Worm (Caenorhabditis elegans): ENCODE results near the gene C17C3.5.

Gene C17C3.5

DNA sequence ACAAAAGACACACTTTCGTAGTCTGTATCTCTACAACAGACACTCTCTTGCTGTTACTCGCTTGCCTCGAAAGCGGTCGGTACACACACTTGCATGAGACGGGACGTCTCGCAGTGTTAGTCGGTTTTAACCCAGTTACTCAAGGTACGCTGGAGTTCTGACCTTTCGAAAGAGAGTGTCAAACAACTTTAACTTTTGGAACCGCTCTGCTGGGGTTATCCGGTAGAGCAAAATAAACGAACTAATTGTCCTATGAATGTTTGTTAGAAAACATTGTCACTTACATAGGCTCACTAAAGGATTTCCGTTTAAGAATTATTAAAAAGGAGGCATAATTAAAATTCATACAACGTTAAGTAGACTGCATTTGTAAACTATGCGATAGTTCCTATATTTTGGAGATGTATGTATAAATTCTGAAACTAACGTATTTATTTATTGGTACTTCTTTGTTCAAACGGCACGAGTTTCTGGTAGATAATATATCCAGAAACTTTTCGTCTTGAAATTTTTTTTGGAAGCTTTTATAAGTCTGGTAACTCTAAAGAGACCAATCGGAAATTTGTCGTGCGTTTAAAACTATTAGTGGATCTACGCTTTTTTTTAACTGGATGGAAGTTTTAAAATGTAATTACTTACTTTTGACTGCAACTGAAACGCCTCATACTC, 8.0 kb upstream of the C17C3.5 start (continued):
- TF ChIP-seq chd-7 (tag; optimal IDR thresholded peaks at IDR 0.05): peak; percentile 97
- peak; percentile 77 for TF ChIP-seq ztf-18 (tag; optimal IDR thresholded peaks at IDR 0.05)
- peak; percentile 93 for TF ChIP-seq snpc-3.4 (tag; optimal IDR thresholded peaks at IDR 0.05)
- TF ChIP-seq F57A8.1 (GFP tag; optimal IDR thresholded peaks at IDR 0.05): peak; percentile 78
- peak; percentile 86 for TF ChIP-seq ztf-22 (GFP tag; optimal IDR thresholded peaks at IDR 0.05)
- TF ChIP-seq hlh-26 (GFP tag; conservative IDR thresholded peaks at IDR 0.05): no peak
- TF ChIP-seq ceh-27 (GFP tag; optimal IDR thresholded peaks at IDR 0.05): peak; percentile 98
- peak; percentile 95 for TF ChIP-seq K11D2.4 (GFP tag; IDR thresholded peaks at IDR 0.05)
- TF ChIP-seq dpl-1 (GFP tag; optimal IDR thresholded peaks at IDR 0.05): peak; percentile 53
- peak; percentile 44 for TF ChIP-seq sdz-38 (tag; optimal IDR thresholded peaks at IDR 0.05)
- TF ChIP-seq ceh-91 (GFP tag; IDR thresholded peaks at IDR 0.05): peak; percentile 48; the same call in 1 of the 2 replicates
- TF ChIP-seq die-1 (tag; optimal IDR thresholded peaks at IDR 0.05): peak; percentile 64
- TF ChIP-seq madf-8 (GFP tag; conservative IDR thresholded peaks at IDR 0.05): peak; percentile 49
- TF ChIP-seq D2030.7 (GFP tag; IDR thresholded peaks at IDR 0.05): peak; percentile 78
- TF ChIP-seq F37B4.10 (GFP tag; IDR thresholded peaks at IDR 0.05): peak; percentile 92; the same call in 1 of the 2 replicates
- peak; percentile 23 for TF ChIP-seq unc-62 (GFP tag; optimal IDR thresholded peaks at IDR 0.05)
- TF ChIP-seq snpc-1.3 (tag; optimal IDR thresholded peaks at IDR 0.05; ENCODE audit: insufficient read depth): peak; percentile 77
- peak; percentile 91 for TF ChIP-seq lin-26 (GFP tag; IDR thresholded peaks at IDR 0.05)
- peak; percentile 95 for TF ChIP-seq F10E7.11 (tag; optimal IDR thresholded peaks at IDR 0.05)
- peak; percentile 85 for TF ChIP-seq him-1 (tag; optimal IDR thresholded peaks at IDR 0.05)
- peak; percentile 97 for TF ChIP-seq dox-1 (GFP tag; IDR thresholded peaks at IDR 0.05)
- TF ChIP-seq attf-5 (GFP tag; optimal IDR thresholded peaks at IDR 0.05): peak; percentile 87
- TF ChIP-seq F52B5.7 (tag; optimal IDR thresholded peaks at IDR 0.05): peak; percentile 96
- peak; percentile 83; the same call in 1 of the 2 replicates for TF ChIP-seq cebp-2 (GFP tag; IDR thresholded peaks at IDR 0.05)
- TF ChIP-seq mel-28 (tag; optimal IDR thresholded peaks at IDR 0.05; ENCODE audit: borderline replicate concordance): peak; percentile 91
- peak; percentile 69 to 72 for TF ChIP-seq rec-8 (tag; optimal IDR thresholded peaks at IDR 0.05)
- peak; percentile 85 for TF ChIP-seq C17E4.6 (GFP tag; IDR thresholded peaks at IDR 0.05)
- peak; percentile 94 for TF ChIP-seq athp-1 (tag; optimal IDR thresholded peaks at IDR 0.05)
- peak; percentile 87 for TF ChIP-seq bed-2 (GFP tag; IDR thresholded peaks at IDR 0.05)
- TF ChIP-seq cebp-1 (GFP tag; IDR thresholded peaks at IDR 0.05): peak; percentile 69
- TF ChIP-seq cebp-1 (tag; optimal IDR thresholded peaks at IDR 0.05): peak; percentile 95
- peak; percentile 93 for TF ChIP-seq lin-54 (GFP tag; optimal IDR thresholded peaks at IDR 0.05)
- peak; percentile 15 for TF ChIP-seq xnd-1 (tag; optimal IDR thresholded peaks at IDR 0.05)

ce11 chrII:5544145-5544515, 7.5 kb upstream of the C17C3.5 start:
- TF ChIP-seq Y56A3A.18 (GFP tag; IDR thresholded peaks at IDR 0.05): no peak
- TF ChIP-seq nhr-27 (tag; optimal IDR thresholded peaks at IDR 0.05): no peak
- no peak for TF ChIP-seq B0035.1 (tag; optimal IDR thresholded peaks at IDR 0.05)
- no peak for TF ChIP-seq cebp-2 (GFP tag; IDR thresholded peaks at IDR 0.05)
- TF ChIP-seq ets-4 (GFP tag; optimal IDR thresholded peaks at IDR 0.05): peak; percentile 33
- no peak for TF ChIP-seq nhr-179 (tag; optimal IDR thresholded peaks at IDR 0.05)
- no peak for TF ChIP-seq tlf-1 (GFP tag; optimal IDR thresholded peaks at IDR 0.05)
- no peak for TF ChIP-seq bed-1 (GFP tag; IDR thresholded peaks at IDR 0.05)
- TF ChIP-seq madf-6 (GFP tag; IDR thresholded peaks at IDR 0.05): peak; percentile 30; the same call in 1 of the 2 replicates
- TF ChIP-seq Y67H2A.10 (GFP tag; conservative IDR thresholded peaks at IDR 0.05): no peak; the same call in 1 of the 2 replicates
- TF ChIP-seq nhr-90 (tag; optimal IDR thresholded peaks at IDR 0.05): no peak
- TF ChIP-seq F33H1.4 (GFP tag; IDR thresholded peaks at IDR 0.05): no peak
- no peak for TF ChIP-seq lir-1 (GFP tag; conservative IDR thresholded peaks at IDR 0.05)
- TF ChIP-seq atf-7 (tag; optimal IDR thresholded peaks at IDR 0.05): no peak
- TF ChIP-seq egl-44 (GFP tag; IDR thresholded peaks at IDR 0.05): peak; percentile 62; the same call in 1 of the 2 replicates
- no peak for TF ChIP-seq F37B4.10 (GFP tag; IDR thresholded peaks at IDR 0.05)
- no peak for TF ChIP-seq mes-4 (tag; optimal IDR thresholded peaks at IDR 0.05)
- peak; percentile 11; the same call in 1 of the 2 replicates for TF ChIP-seq hsf-1 (GFP tag; IDR thresholded peaks at IDR 0.05)

Data from whole organism, young adult.